Worm (Caenorhabditis elegans): Measurements from ENCODE around the gene B0273.1.

- TF ChIP-seq mep-1 (tag; optimal IDR thresholded peaks at IDR 0.05) (no peak), aly-2 (tag; optimal IDR thresholded peaks at IDR 0.05) (no peak), ces-1 (GFP tag; optimal IDR thresholded peaks at IDR 0.05) (no peak), hlh-17 (GFP tag; optimal IDR thresholded peaks at IDR 0.05; ENCODE audit: borderline replicate concordance) (no peak), vab-15 (tag; optimal IDR thresholded peaks at IDR 0.05) (no peak), fos-1 (tag; optimal IDR thresholded peaks at IDR 0.05) (no peak), snu-23 (GFP tag; optimal IDR thresholded peaks at IDR 0.05) (no peak), ama-1 (optimal IDR thresholded peaks at IDR 0.05) (no peak), unc-130 (tag; optimal IDR thresholded peaks at IDR 0.05) (no peak), egl-27 (tag; optimal IDR thresholded peaks at IDR 0.05) (no peak), ceh-88 (GFP tag; IDR thresholded peaks at IDR 0.05) (no peak), egl-13 (tag; optimal IDR thresholded peaks at IDR 0.05) (no peak), unc-86 (tag; optimal IDR thresholded peaks at IDR 0.05) (no peak), elt-3 (tag; optimal IDR thresholded peaks at IDR 0.05) (no peak)
Measured at ce11 chrIV:5530980-5531379, 37.2 kb downstream of the B0273.1 start.
